Fruit fly (Drosophila melanogaster) whole organism, adult: Measurements from ENCODE around the gene Orc2.

Source experiments
- CG14711 ChIP-seq: fragments of 200-800 bp; sonication (Bioruptor generic); optimal IDR thresholded peaks from 2 replicates; lab custom pipeline; 2018; ENCODE audit warnings: missing biosample characterization, mild to moderate bottlenecking, missing genetic modification characterization, moderate library complexity
- CG33017 ChIP-seq: fragments of 200-800 bp; sonication (Bioruptor generic); optimal IDR thresholded peaks from 2 replicates; lab custom pipeline; 2018; ENCODE audit warnings: missing biosample characterization, mild to moderate bottlenecking, missing genetic modification characterization, moderate library complexity
- CG7101 ChIP-seq: fragments of 200-800 bp; sonication (Bioruptor generic); optimal IDR thresholded peaks from 2 replicates; lab custom pipeline; 2018; ENCODE audit warnings: missing biosample characterization, mild to moderate bottlenecking, missing genetic modification characterization, moderate library complexity
- Clk ChIP-seq: fragments of 200-800 bp; sonication (Bioruptor generic); optimal IDR thresholded peaks from 2 replicates; lab custom pipeline; 2017; ENCODE audit warnings: missing biosample characterization, missing genetic modification characterization
- bab1 ChIP-seq: fragments of 200-800 bp; sonication (Bioruptor generic); optimal IDR thresholded peaks from 3 replicates; lab custom pipeline; 2019; ENCODE audit warnings: missing biosample characterization, mild to moderate bottlenecking, missing genetic modification characterization, moderate library complexity
- kay ChIP-seq: fragments of 200-800 bp; sonication (Bioruptor generic); peaks from one replicate; lab custom pipeline; 2016; ENCODE audit warnings: missing biosample characterization, missing genetic modification characterization, borderline replicate concordance
- ovo ChIP-seq: fragments of 200-800 bp; sonication (Bioruptor generic); optimal IDR thresholded peaks from 2 replicates; lab custom pipeline; 2016; ENCODE audit warnings: missing biosample characterization, missing genetic modification characterization
- toe ChIP-seq: fragments of 200-800 bp; sonication (Bioruptor generic); optimal IDR thresholded peaks from 2 replicates; lab custom pipeline; 2016; ENCODE audit warnings: missing biosample characterization, missing genetic modification characterization

- no peak for TF ChIP-seq ovo (GFP tag; lab: Kevin White, UChicago)
- no peak for TF ChIP-seq toe
- TF ChIP-seq CG7101 (tag; lab: Kevin White, UChicago), result no peak
- TF ChIP-seq Clk (GFP tag; lab: Kevin White, UChicago), result no peak
- no peak for TF ChIP-seq kay
- TF ChIP-seq CG33017 (tag; lab: Kevin White, UChicago), result no peak
- TF ChIP-seq CG14711 (tag; lab: Kevin White, UChicago), result no peak
- no peak for TF ChIP-seq bab1
These were observed 611 bp upstream of the Orc2 start, which contains the start of gene Kots for dm6 chr3R:13964074-13964473.
